Worm (Caenorhabditis elegans): ENCODE data around the gene rpn-3.

rpn-3 gene

DNA sequence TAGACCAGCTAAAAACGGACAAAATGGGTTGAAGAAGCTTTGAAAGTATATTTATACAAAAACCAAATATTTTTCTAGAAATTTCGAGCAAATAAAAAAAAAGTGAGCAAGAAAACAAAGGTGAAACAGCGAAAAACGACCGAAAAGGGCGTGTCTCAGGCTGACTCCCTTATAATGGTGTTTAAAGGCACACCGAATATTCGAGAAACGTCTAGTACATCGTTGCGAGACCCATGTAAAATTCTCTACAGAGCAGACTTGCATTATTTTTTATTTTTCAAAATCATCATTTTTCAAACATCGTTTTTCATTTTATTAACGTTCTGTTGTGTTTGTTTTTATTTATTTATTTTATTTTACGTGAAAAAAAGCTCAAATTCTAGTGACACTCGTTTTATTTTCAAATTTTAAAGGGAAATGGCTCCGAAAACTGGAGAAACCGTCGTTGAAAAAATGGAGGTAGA lies at the start of gene rpn-3:
Gene rpn-3 (plus strand): TSS at position 414 of the 464 bp plus-strand sequence.
- TF ChIP-seq unc-39 (tag; optimal IDR thresholded peaks at IDR 0.05) = no peak
- TF ChIP-seq M03D4.4 (tag; optimal IDR thresholded peaks at IDR 0.05) = peak; percentile 44
- TF ChIP-seq drap-1 (GFP tag; optimal IDR thresholded peaks at IDR 0.05) = peak; percentile 42
- TF ChIP-seq elt-3 (tag; optimal IDR thresholded peaks at IDR 0.05) = peak; percentile 71
- TF ChIP-seq ceh-43 (GFP tag; optimal IDR thresholded peaks at IDR 0.05) = no peak
- TF ChIP-seq ceh-83 (GFP tag; optimal IDR thresholded peaks at IDR 0.05) = no peak
- TF ChIP-seq elt-1 (tag; optimal IDR thresholded peaks at IDR 0.05; ENCODE audit: borderline replicate concordance, insufficient read depth) = peak; percentile 16
- no peak for TF ChIP-seq flh-1 (GFP tag; optimal IDR thresholded peaks at IDR 0.05)
- no peak for TF ChIP-seq ham-2 (GFP tag; optimal IDR thresholded peaks at IDR 0.05)
- TF ChIP-seq ztf-11 (tag; optimal IDR thresholded peaks at IDR 0.05) = peak; percentile 71
- TF ChIP-seq snpc-4 (tag; optimal IDR thresholded peaks at IDR 0.05) = no peak
- no peak for TF ChIP-seq nhr-12 (tag; optimal IDR thresholded peaks at IDR 0.05)
- no peak for TF ChIP-seq lin-32 (GFP tag; optimal IDR thresholded peaks at IDR 0.05)
- TF ChIP-seq nhr-76 (tag; optimal IDR thresholded peaks at IDR 0.05) = no peak
- peak; percentile 95 for TF ChIP-seq lin-13 (tag; optimal IDR thresholded peaks at IDR 0.05)
- peak; percentile 97 for TF ChIP-seq nhr-237 (tag; optimal IDR thresholded peaks at IDR 0.05)
- no peak for TF ChIP-seq zip-8 (tag; optimal IDR thresholded peaks at IDR 0.05)
- TF ChIP-seq sptf-1 (tag; optimal IDR thresholded peaks at IDR 0.05) = peak; percentile 79
- peak; percentile 60 for TF ChIP-seq mls-2 (tag; optimal IDR thresholded peaks at IDR 0.05)
- TF ChIP-seq hlh-1 (tag; optimal IDR thresholded peaks at IDR 0.05) = peak; percentile 53
- peak; percentile 70 for TF ChIP-seq unc-62 (GFP tag; optimal IDR thresholded peaks at IDR 0.05)
- peak; percentile 99 for TF ChIP-seq mep-1 (tag; optimal IDR thresholded peaks at IDR 0.05)
- TF ChIP-seq sem-2 (GFP tag; optimal IDR thresholded peaks at IDR 0.05) = no peak
- peak; percentile 92 for TF ChIP-seq mab-5 (tag; optimal IDR thresholded peaks at IDR 0.05)
- peak; percentile 100 for TF ChIP-seq unc-120 (tag; optimal IDR thresholded peaks at IDR 0.05; ENCODE audit: poor library complexity, severe bottlenecking)
- peak; percentile 99 for TF ChIP-seq pha-4 (tag; optimal IDR thresholded peaks at IDR 0.05)
- peak; percentile 91 for TF ChIP-seq lsy-2 (tag; optimal IDR thresholded peaks at IDR 0.05)
- TF ChIP-seq bed-3 (GFP tag; optimal IDR thresholded peaks at IDR 0.05) = no peak
- TF ChIP-seq blmp-1 (tag; optimal IDR thresholded peaks at IDR 0.05) = peak; percentile 35
- peak; percentile 98 for TF ChIP-seq ces-1 (GFP tag; optimal IDR thresholded peaks at IDR 0.05)
- peak; percentile 70 for TF ChIP-seq nhr-2 (tag; optimal IDR thresholded peaks at IDR 0.05)
- TF ChIP-seq nhr-28 (tag; optimal IDR thresholded peaks at IDR 0.05) = no peak
- TF ChIP-seq cnd-1 (tag; optimal IDR thresholded peaks at IDR 0.05) = no peak
- TF ChIP-seq ceh-39 (tag; optimal IDR thresholded peaks at IDR 0.05) = peak; percentile 93
- TF ChIP-seq tbx-8 (GFP tag; optimal IDR thresholded peaks at IDR 0.05) = no peak

DNA sequence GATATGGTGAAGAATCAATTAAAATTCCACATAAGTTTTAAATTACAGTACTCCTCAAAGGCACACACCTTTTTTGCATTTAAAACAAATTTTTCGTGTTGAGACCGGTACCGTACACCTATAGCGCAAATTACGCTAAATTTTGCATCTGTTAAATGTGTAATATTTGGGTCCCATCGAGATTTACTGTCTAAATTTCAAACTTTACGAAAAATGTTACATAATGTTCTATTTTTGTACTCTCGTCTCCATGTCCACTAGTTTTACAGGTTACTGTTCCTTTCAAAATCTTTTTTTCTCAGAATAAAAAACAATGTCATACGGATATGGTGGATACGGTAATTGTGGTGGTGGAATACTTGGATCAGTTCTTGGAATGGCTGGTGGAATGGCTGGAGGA lies 48.7 kb upstream of the rpn-3 start, which contains the start of gene ZK353.2:
Gene ZK353.2 (plus strand): TSS at position 301 of the 400 bp plus-strand sequence.
- no peak for TF ChIP-seq flh-1 (GFP tag; optimal IDR thresholded peaks at IDR 0.05)
- no peak for TF ChIP-seq zip-8 (tag; optimal IDR thresholded peaks at IDR 0.05)
- TF ChIP-seq lsy-2 (tag; optimal IDR thresholded peaks at IDR 0.05) = no peak
- TF ChIP-seq elt-3 (tag; optimal IDR thresholded peaks at IDR 0.05) = no peak
- no peak for TF ChIP-seq ces-1 (GFP tag; optimal IDR thresholded peaks at IDR 0.05)
- TF ChIP-seq nhr-2 (tag; optimal IDR thresholded peaks at IDR 0.05) = no peak

ce11 chrIII:8400478-8400877 lies 46.7 kb upstream of the rpn-3 start:
- no peak for TF ChIP-seq lin-13 (tag; optimal IDR thresholded peaks at IDR 0.05)
- TF ChIP-seq nhr-2 (tag; optimal IDR thresholded peaks at IDR 0.05) = no peak
- no peak for TF ChIP-seq mls-2 (tag; optimal IDR thresholded peaks at IDR 0.05)
- no peak for TF ChIP-seq mep-1 (tag; optimal IDR thresholded peaks at IDR 0.05)
- TF ChIP-seq blmp-1 (tag; optimal IDR thresholded peaks at IDR 0.05) = no peak
- no peak for TF ChIP-seq unc-39 (tag; optimal IDR thresholded peaks at IDR 0.05)
- TF ChIP-seq bed-3 (GFP tag; optimal IDR thresholded peaks at IDR 0.05) = no peak
- TF ChIP-seq flh-1 (GFP tag; optimal IDR thresholded peaks at IDR 0.05) = no peak
- TF ChIP-seq unc-62 (GFP tag; optimal IDR thresholded peaks at IDR 0.05) = no peak
- no peak for TF ChIP-seq snpc-4 (tag; optimal IDR thresholded peaks at IDR 0.05)

DNA sequence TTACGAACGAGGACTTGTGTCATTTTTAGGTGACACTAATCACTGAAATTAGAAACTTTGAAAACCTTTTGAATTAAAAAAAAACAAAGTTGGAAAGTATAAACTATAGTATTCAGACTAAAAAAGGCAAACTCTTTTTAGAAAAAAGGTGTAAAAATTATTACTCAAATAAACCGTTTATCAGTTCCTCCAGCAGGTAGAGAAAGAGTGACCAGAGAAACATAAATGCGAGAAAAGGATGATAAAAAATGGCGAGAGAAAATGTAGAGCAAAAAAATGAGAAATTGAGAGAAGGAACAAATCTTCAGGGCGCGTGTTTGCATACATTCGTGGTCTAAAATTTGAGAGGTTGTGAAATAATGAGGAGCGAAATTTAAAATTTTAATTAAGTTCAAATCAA lies 45.3 kb upstream of the rpn-3 start, which contains the start of gene lap-1:
Gene lap-1 (minus strand): TSS at position 42 of the 400 bp plus-strand sequence.
- no peak for TF ChIP-seq nhr-237 (tag; optimal IDR thresholded peaks at IDR 0.05)
- TF ChIP-seq tbx-8 (GFP tag; optimal IDR thresholded peaks at IDR 0.05) = no peak
- TF ChIP-seq ham-2 (GFP tag; optimal IDR thresholded peaks at IDR 0.05) = no peak
- TF ChIP-seq M03D4.4 (tag; optimal IDR thresholded peaks at IDR 0.05) = no peak
- TF ChIP-seq ces-1 (GFP tag; optimal IDR thresholded peaks at IDR 0.05) = no peak
- TF ChIP-seq mep-1 (tag; optimal IDR thresholded peaks at IDR 0.05) = no peak
